ENCODE assay signal across 5 fruit fly cellular contexts in genomic region chr3L:4543034-4543806, dm6.
TF ChIP-seq lines count a peak whose summit lies in the region.

No protein-coding gene starts in this region.

- no peak for TF ChIP-seq CTCF in whole organism, embryonic (GFP tag; optimal IDR thresholded peaks at IDR 0.05; lab: Kevin White, UChicago)

TF ChIP-seq in whole organism, adult, 20 proteins besides CTCF, POLR2A, EP300 and RAD21:
- TF ChIP-seq CG12768 (GFP tag; optimal IDR thresholded peaks at IDR 0.05; lab: Kevin White, UChicago) (peak; percentile 25), bab1 (GFP tag; optimal IDR thresholded peaks at IDR 0.05; lab: Kevin White, UChicago) (no peak), toe (GFP tag; optimal IDR thresholded peaks at IDR 0.05; lab: Kevin White, UChicago) (no peak), Hr96 (GFP tag; optimal IDR thresholded peaks at IDR 0.05; lab: Kevin White, UChicago) (no peak), cic (GFP tag; optimal IDR thresholded peaks at IDR 0.05; lab: Kevin White, UChicago) (no peak), CG5204 (GFP tag; optimal IDR thresholded peaks at IDR 0.05; lab: Kevin White, UChicago) (peak; percentile 15), CG7101 (tag; optimal IDR thresholded peaks at IDR 0.05; lab: Kevin White, UChicago) (no peak), Mnt (GFP tag; optimal IDR thresholded peaks at IDR 0.05; lab: Kevin White, UChicago) (no peak)

TF ChIP-seq in whole organism, embryonic, 481 proteins besides CTCF, POLR2A, EP300 and RAD21 (continues in another document):
- TF ChIP-seq sens (GFP tag; lab: Kevin White, UChicago) = peak; percentile 92
- TF ChIP-seq btn (GFP tag; optimal IDR thresholded peaks at IDR 0.05; lab: Kevin White, UChicago) = no peak
- no peak for TF ChIP-seq CG31388 (GFP tag; optimal IDR thresholded peaks at IDR 0.05; lab: Kevin White, UChicago)
- peak; percentile 40 for TF ChIP-seq CG7786 (GFP tag; optimal IDR thresholded peaks at IDR 0.05; lab: Kevin White, UChicago)
- no peak for TF ChIP-seq CG5180 (GFP tag; optimal IDR thresholded peaks at IDR 0.05; lab: Kevin White, UChicago)
- no peak for TF ChIP-seq Ssrp (tag; optimal IDR thresholded peaks at IDR 0.05; lab: Kevin White, UChicago)
- peak; percentile 41 for TF ChIP-seq Fer1 (GFP tag; optimal IDR thresholded peaks at IDR 0.05; lab: Kevin White, UChicago)
- TF ChIP-seq Hand (GFP tag; optimal IDR thresholded peaks at IDR 0.05; lab: Kevin White, UChicago) = no peak
- peak; percentile 25; the same call in 1 of the 2 replicates for TF ChIP-seq esg (GFP tag; conservative IDR thresholded peaks at IDR 0.05; lab: Robert Waterston, UW)
- TF ChIP-seq Camta (GFP tag; optimal IDR thresholded peaks at IDR 0.05; lab: Kevin White, UChicago) = peak; percentile 1
- no peak for TF ChIP-seq Sin3A (optimal IDR thresholded peaks at IDR 0.05; lab: Kevin White, UChicago)
- TF ChIP-seq CG14441 (GFP tag; IDR thresholded peaks at IDR 0.05; lab: Robert Waterston, UW) = no peak
- TF ChIP-seq unpg (GFP tag; optimal IDR thresholded peaks at IDR 0.05; lab: Kevin White, UChicago) = no peak
- no peak for TF ChIP-seq Dek (tag; optimal IDR thresholded peaks at IDR 0.05; lab: Kevin White, UChicago)
- TF ChIP-seq CG18599 (GFP tag; optimal IDR thresholded peaks at IDR 0.05; lab: Kevin White, UChicago) = peak; percentile 78
- peak; percentile 41 for TF ChIP-seq CG12071 (GFP tag; optimal IDR thresholded peaks at IDR 0.05; lab: Kevin White, UChicago)
- TF ChIP-seq Ada2b (GFP tag; IDR thresholded peaks at IDR 0.05; lab: Robert Waterston, UW) = peak; percentile 54; the same call in 1 of the 2 replicates
- peak; percentile 27; the same call in 1 of the 3 replicates for TF ChIP-seq Aef1 (GFP tag; IDR thresholded peaks at IDR 0.05; lab: Robert Waterston, UW)
- TF ChIP-seq cwo (GFP tag; optimal IDR thresholded peaks at IDR 0.05; lab: Kevin White, UChicago) = no peak
- TF ChIP-seq CG11504 (tag; optimal IDR thresholded peaks at IDR 0.05; lab: Kevin White, UChicago) = peak; percentile 6

TF ChIP-seq in whole organism, prepupa, 60 proteins besides CTCF, POLR2A, EP300 and RAD21 (continues in another document):
- TF ChIP-seq CG6792 (GFP tag; optimal IDR thresholded peaks at IDR 0.05; lab: Kevin White, UChicago) = peak; percentile 83
- peak; percentile 74 for TF ChIP-seq pdm3 (GFP tag; optimal IDR thresholded peaks at IDR 0.05; lab: Kevin White, UChicago)
- TF ChIP-seq OdsH (GFP tag; optimal IDR thresholded peaks at IDR 0.05; lab: Kevin White, UChicago) = peak; percentile 67
- TF ChIP-seq vri (GFP tag; optimal IDR thresholded peaks at IDR 0.05; lab: Kevin White, UChicago) = peak; percentile 70
- TF ChIP-seq svp (GFP tag; lab: Kevin White, UChicago) = peak; percentile 76
- TF ChIP-seq CG3919 (GFP tag; optimal IDR thresholded peaks at IDR 0.05; lab: Kevin White, UChicago) = peak; percentile 86
- TF ChIP-seq Smox (GFP tag; optimal IDR thresholded peaks at IDR 0.05; lab: Kevin White, UChicago) = peak; percentile 58
- peak; percentile 67 for TF ChIP-seq Met (GFP tag; optimal IDR thresholded peaks at IDR 0.05; lab: Kevin White, UChicago)
- no peak for TF ChIP-seq Hr38 (GFP tag; optimal IDR thresholded peaks at IDR 0.05; lab: Kevin White, UChicago)
- peak; percentile 95 for TF ChIP-seq CG3032 (tag; optimal IDR thresholded peaks at IDR 0.05; lab: Kevin White, UChicago)
- TF ChIP-seq CG31627 (GFP tag; optimal IDR thresholded peaks at IDR 0.05; lab: Kevin White, UChicago) = peak; percentile 60
- peak; percentile 34 for TF ChIP-seq dac (GFP tag; optimal IDR thresholded peaks at IDR 0.05; lab: Kevin White, UChicago)
- peak; percentile 25 for TF ChIP-seq CG6854 (GFP tag; optimal IDR thresholded peaks at IDR 0.05; lab: Kevin White, UChicago)
- peak; percentile 90 for TF ChIP-seq CG16779 (tag; optimal IDR thresholded peaks at IDR 0.05; lab: Kevin White, UChicago)
- TF ChIP-seq Blimp-1 (GFP tag; optimal IDR thresholded peaks at IDR 0.05; lab: Kevin White, UChicago) = no peak
- TF ChIP-seq Ets96B (tag; optimal IDR thresholded peaks at IDR 0.05; lab: Kevin White, UChicago) = peak; percentile 96
- TF ChIP-seq acj6 (GFP tag; optimal IDR thresholded peaks at IDR 0.05; lab: Kevin White, UChicago) = peak; percentile 66
- TF ChIP-seq CG6163 (GFP tag; IDR thresholded peaks at IDR 0.05; lab: Robert Waterston, UW) = peak; percentile 95
- peak; percentile 52 for TF ChIP-seq Hr4 (GFP tag; optimal IDR thresholded peaks at IDR 0.05; lab: Kevin White, UChicago)
- TF ChIP-seq net (GFP tag; optimal IDR thresholded peaks at IDR 0.05; lab: Kevin White, UChicago) = peak; percentile 88
- TF ChIP-seq CG6808 (GFP tag; optimal IDR thresholded peaks at IDR 0.05; lab: Kevin White, UChicago) = peak; percentile 99
- TF ChIP-seq CG1621 (tag; optimal IDR thresholded peaks at IDR 0.05; lab: Kevin White, UChicago) = peak; percentile 95

TF ChIP-seq in whole organism, pupa, 21 proteins besides CTCF, POLR2A, EP300 and RAD21:
- TF ChIP-seq CG12605 (GFP tag; IDR thresholded peaks at IDR 0.05; lab: Robert Waterston, UW) = peak; percentile 97
- TF ChIP-seq fd96Ca (GFP tag; IDR thresholded peaks at IDR 0.05; lab: Robert Waterston, UW) = peak; percentile 79
- peak; percentile 91 for TF ChIP-seq CG17806 (tag; optimal IDR thresholded peaks at IDR 0.05; lab: Kevin White, UChicago)
- TF ChIP-seq gl (tag; optimal IDR thresholded peaks at IDR 0.05; lab: Kevin White, UChicago) = peak; percentile 99
- TF ChIP-seq CG32121 (GFP tag; IDR thresholded peaks at IDR 0.05; lab: Robert Waterston, UW) = peak; percentile 68; the same call in 1 of the 2 replicates
- TF ChIP-seq rn (GFP tag; IDR thresholded peaks at IDR 0.05; lab: Robert Waterston, UW) = peak; percentile 79
- peak; percentile 86 for TF ChIP-seq Pif1A (GFP tag; optimal IDR thresholded peaks at IDR 0.05; lab: Kevin White, UChicago)
- peak; percentile 78 for TF ChIP-seq Ets98B (GFP tag; IDR thresholded peaks at IDR 0.05; lab: Robert Waterston, UW)
- TF ChIP-seq CG10348 (GFP tag; IDR thresholded peaks at IDR 0.05; lab: Robert Waterston, UW) = no peak
- TF ChIP-seq CG9948 (tag; optimal IDR thresholded peaks at IDR 0.05; lab: Kevin White, UChicago) = peak; percentile 84
- peak; percentile 98 for TF ChIP-seq CG13204 (GFP tag; optimal IDR thresholded peaks at IDR 0.05; lab: Kevin White, UChicago)
- peak; percentile 99 for TF ChIP-seq EcR (GFP tag; optimal IDR thresholded peaks at IDR 0.05; lab: Kevin White, UChicago)
- TF ChIP-seq Snoo (tag; optimal IDR thresholded peaks at IDR 0.05; lab: Kevin White, UChicago) = peak; percentile 45
- peak; percentile 94 for TF ChIP-seq CG34367 (tag; optimal IDR thresholded peaks at IDR 0.05; lab: Kevin White, UChicago)
- peak; percentile 86 for TF ChIP-seq Pif1B (GFP tag; optimal IDR thresholded peaks at IDR 0.05; lab: Kevin White, UChicago)
- TF ChIP-seq CG14655 (GFP tag; optimal IDR thresholded peaks at IDR 0.05; lab: Kevin White, UChicago) = peak; percentile 85
- peak; percentile 87 for TF ChIP-seq D1 (tag; optimal IDR thresholded peaks at IDR 0.05; lab: Kevin White, UChicago)
- peak; percentile 90 for TF ChIP-seq CG8159 (tag; optimal IDR thresholded peaks at IDR 0.05; lab: Kevin White, UChicago)
- peak; percentile 67 for TF ChIP-seq CG8301 (tag; optimal IDR thresholded peaks at IDR 0.05; lab: Kevin White, UChicago)
- TF ChIP-seq CG4496 (GFP tag; IDR thresholded peaks at IDR 0.05; lab: Robert Waterston, UW) = peak; percentile 89
- TF ChIP-seq CG15710 (tag; optimal IDR thresholded peaks at IDR 0.05; lab: Kevin White, UChicago) = peak; percentile 83

TF ChIP-seq in whole organism, wandering third instar larva, 38 proteins besides CTCF, POLR2A, EP300 and RAD21 (continues in another document):
- TF ChIP-seq h (GFP tag; optimal IDR thresholded peaks at IDR 0.05; lab: Kevin White, UChicago) = peak; percentile 79
- peak; percentile 88 for TF ChIP-seq woc (GFP tag; optimal IDR thresholded peaks at IDR 0.05; lab: Kevin White, UChicago)
- TF ChIP-seq Mio (GFP tag; optimal IDR thresholded peaks at IDR 0.05; lab: Kevin White, UChicago) = no peak
- TF ChIP-seq dsf (GFP tag; optimal IDR thresholded peaks at IDR 0.05; lab: Kevin White, UChicago; ENCODE audit: borderline replicate concordance) = no peak
- no peak for TF ChIP-seq tai (GFP tag; optimal IDR thresholded peaks at IDR 0.05; lab: Kevin White, UChicago)
- no peak for TF ChIP-seq GATAd (GFP tag; optimal IDR thresholded peaks at IDR 0.05; lab: Kevin White, UChicago)
- TF ChIP-seq Jra (GFP tag; optimal IDR thresholded peaks at IDR 0.05; lab: Kevin White, UChicago) = peak; percentile 34
- TF ChIP-seq lola (GFP tag; optimal IDR thresholded peaks at IDR 0.05; lab: Kevin White, UChicago) = no peak
- no peak for TF ChIP-seq Vsx2 (GFP tag; optimal IDR thresholded peaks at IDR 0.05; lab: Kevin White, UChicago; ENCODE audit: partially characterized antibody)
- peak; percentile 67 for TF ChIP-seq psq (GFP tag; optimal IDR thresholded peaks at IDR 0.05; lab: Kevin White, UChicago)
- TF ChIP-seq pan (optimal IDR thresholded peaks at IDR 0.05; lab: Kevin White, UChicago) = no peak
- no peak for TF ChIP-seq usp (GFP tag; optimal IDR thresholded peaks at IDR 0.05; lab: Kevin White, UChicago)
- peak in 1 of 2 experiments; percentile 87 for TF ChIP-seq foxo (GFP tag; optimal IDR thresholded peaks at IDR 0.05; lab: Kevin White, UChicago)
- peak; percentile 78 for TF ChIP-seq fru (GFP tag; optimal IDR thresholded peaks at IDR 0.05; lab: Kevin White, UChicago)
- TF ChIP-seq Abd-B (GFP tag; optimal IDR thresholded peaks at IDR 0.05; lab: Kevin White, UChicago) = no peak
- TF ChIP-seq dl (GFP tag; optimal IDR thresholded peaks at IDR 0.05; lab: Kevin White, UChicago; ENCODE audit: insufficient read depth in 1 of 2, partially characterized antibody in 2 of 2) = no peak
- no peak for TF ChIP-seq jim (GFP tag; optimal IDR thresholded peaks at IDR 0.05; lab: Kevin White, UChicago)
- TF ChIP-seq br (GFP tag; optimal IDR thresholded peaks at IDR 0.05; lab: Kevin White, UChicago) = peak; percentile 76
- peak; percentile 80 for TF ChIP-seq OdsH (GFP tag; optimal IDR thresholded peaks at IDR 0.05; lab: Kevin White, UChicago)
- peak; percentile 72 for TF ChIP-seq Hr83 (GFP tag; optimal IDR thresholded peaks at IDR 0.05; lab: Kevin White, UChicago; ENCODE audit: poor library complexity, severe bottlenecking)
- no peak for TF ChIP-seq N (GFP tag; optimal IDR thresholded peaks at IDR 0.05; lab: Kevin White, UChicago)
- TF ChIP-seq Dif (GFP tag; optimal IDR thresholded peaks at IDR 0.05; lab: Kevin White, UChicago; ENCODE audit: partially characterized antibody) = no peak
- peak; percentile 31 for TF ChIP-seq CG32264 (GFP tag; optimal IDR thresholded peaks at IDR 0.05; lab: Kevin White, UChicago)
- peak; percentile 41 for TF ChIP-seq Sp1 (GFP tag; optimal IDR thresholded peaks at IDR 0.05; lab: Kevin White, UChicago)
- no peak for TF ChIP-seq Dfd (GFP tag; optimal IDR thresholded peaks at IDR 0.05; lab: Kevin White, UChicago)
- peak; percentile 65 for TF ChIP-seq ey (GFP tag; optimal IDR thresholded peaks at IDR 0.05; lab: Kevin White, UChicago)
- peak; percentile 24 for TF ChIP-seq CG9705 (GFP tag; optimal IDR thresholded peaks at IDR 0.05; lab: Kevin White, UChicago)
- TF ChIP-seq CrebA (GFP tag; optimal IDR thresholded peaks at IDR 0.05; lab: Kevin White, UChicago; ENCODE audit: borderline replicate concordance) = peak; percentile 49
